Worm (Caenorhabditis elegans) whole organism, early embryonic: ENCODE results near the gene frm-8.

ENCODE experiments used
- B0310.2 ChIP-seq: sonication (generic microtip); optimal IDR thresholded peaks from 2 replicates; lab custom pipeline; 2016; ENCODE audit warnings: mild to moderate bottlenecking, missing genetic modification characterization, missing compliant biosample characterization
- F13C5.2 ChIP-seq: sonication (generic microtip); optimal IDR thresholded peaks from 2 replicates; lab custom pipeline; 2017; ENCODE audit warnings: mild to moderate bottlenecking, missing genetic modification characterization, inconsistent platforms, missing compliant biosample characterization
- aly-1 ChIP-seq: sonication (generic microtip); optimal IDR thresholded peaks from 2 replicates; lab custom pipeline; 2016; ENCODE audit warnings: missing genetic modification characterization, missing compliant biosample characterization
- ama-1 ChIP-seq: fragments of 150-350 bp; optimal IDR thresholded peaks from 2 replicates; lab custom pipeline; 2014
- ceh-13 ChIP-seq: fragments of 200-800 bp; sonication (Bioruptor generic); optimal IDR thresholded peaks from 2 replicates; lab custom pipeline; 2018; ENCODE audit warnings: mild to moderate bottlenecking, missing genetic modification characterization, missing compliant biosample characterization
- ceh-36 ChIP-seq: sonication (generic microtip); optimal IDR thresholded peaks from 2 replicates; lab custom pipeline; 2016; ENCODE audit warnings: missing genetic modification characterization, inconsistent platforms, missing compliant biosample characterization
- ets-7 ChIP-seq: sonication (generic microtip); optimal IDR thresholded peaks from 2 replicates; lab custom pipeline; 2016; ENCODE audit warnings: missing genotype, missing genetic modification characterization, missing compliant biosample characterization
- flt-1 ChIP-seq: fragments of 200-800 bp; sonication (Bioruptor generic); IDR thresholded peaks from 2 replicates; pipeline ENCODE4 v1.3.6; 2022; ENCODE audit warnings: missing genetic modification characterization, missing compliant biosample characterization
- hmbx-1 ChIP-seq: sonication (generic microtip); optimal IDR thresholded peaks from 2 replicates; lab custom pipeline; 2016; ENCODE audit warnings: mild to moderate bottlenecking, missing genetic modification characterization, missing compliant biosample characterization
- scrt-1 ChIP-seq: fragments of 200-800 bp; sonication (Bioruptor generic); IDR thresholded peaks from 2 replicates; pipeline ENCODE4 v1.3.6; 2022; ENCODE audit warnings: missing genetic modification characterization, missing compliant biosample characterization
- sea-1 ChIP-seq: fragments of 200-800 bp; sonication (Bioruptor generic); conservative IDR thresholded peaks from 2 replicates; pipeline ENCODE4 v1.3.6; 2022; ENCODE audit warnings: missing genetic modification characterization, missing compliant biosample characterization
- tbx-11 ChIP-seq: fragments of 200-800 bp; sonication (Bioruptor generic); IDR thresholded peaks from 2 replicates; pipeline ENCODE4 v1.3.6; 2022; ENCODE audit warnings: missing genetic modification characterization, missing compliant biosample characterization

ce11 chrIII:3191195-3191594 lies 27.8 kb downstream of the frm-8 start, which contains the start of gene R148.8:
- TF ChIP-seq flt-1 (GFP tag; lab: Robert Waterston, UW) (no peak), scrt-1 (GFP tag; lab: Robert Waterston, UW) (no peak), tbx-11 (GFP tag; lab: Robert Waterston, UW) (no peak), B0310.2 (tag; lab: Kevin White, UChicago) (no peak), aly-1 (tag; lab: Kevin White, UChicago) (no peak), F13C5.2 (tag; lab: Kevin White, UChicago) (no peak), ceh-13 (GFP tag; lab: Kevin White, UChicago) (no peak), ama-1 (lab: Kevin White, UChicago) (no peak), sea-1 (GFP tag; lab: Robert Waterston, UW) (no peak), ets-7 (tag; lab: Kevin White, UChicago) (no peak), hmbx-1 (tag; lab: Kevin White, UChicago) (no peak), ceh-36 (no peak)
